Worm (Caenorhabditis elegans): ENCODE results near the gene aqp-2.

aqp-2 gene

DNA sequence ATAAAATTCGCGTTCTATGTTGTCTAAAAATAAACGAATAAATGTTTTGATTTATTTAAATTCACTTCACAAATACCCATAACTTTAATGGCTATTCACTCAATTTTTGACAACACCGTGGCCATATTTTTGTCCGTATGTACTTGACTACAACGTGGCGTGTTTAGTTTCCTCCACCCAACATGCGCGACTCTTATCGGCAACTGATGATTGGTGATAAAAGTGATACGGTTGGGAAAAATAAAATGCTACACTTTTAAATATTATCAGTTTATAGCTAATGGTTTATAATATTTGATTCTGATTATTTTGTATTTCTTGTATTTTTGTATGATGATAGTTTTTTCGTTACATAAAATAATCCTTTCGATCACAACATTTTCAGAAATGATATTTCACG, 29.9 kb upstream of the aqp-2 start, which contains the start of gene acs-7:
TSS of gene acs-7 (plus strand) at position 386 of the 400 bp plus-strand sequence.
- TF ChIP-seq nhr-77 (tag; optimal IDR thresholded peaks at IDR 0.05) (no peak), lin-39 (tag; optimal IDR thresholded peaks at IDR 0.05) (no peak), R02D3.7 (tag; optimal IDR thresholded peaks at IDR 0.05) (no peak), unc-62 (GFP tag; optimal IDR thresholded peaks at IDR 0.05) (no peak), elt-2 (tag; optimal IDR thresholded peaks at IDR 0.05) (peak; percentile 98), pqm-1 (tag; optimal IDR thresholded peaks at IDR 0.05) (peak; percentile 99), nhr-28 (tag; optimal IDR thresholded peaks at IDR 0.05) (no peak), nhr-76 (tag; optimal IDR thresholded peaks at IDR 0.05) (peak; percentile 81), ceh-16 (tag; optimal IDR thresholded peaks at IDR 0.05) (no peak), elt-3 (tag; optimal IDR thresholded peaks at IDR 0.05) (no peak), nhr-25 (tag; optimal IDR thresholded peaks at IDR 0.05) (no peak), jun-1 (tag; optimal IDR thresholded peaks at IDR 0.05) (peak; percentile 64), ztf-11 (tag; optimal IDR thresholded peaks at IDR 0.05) (no peak), unc-39 (tag; optimal IDR thresholded peaks at IDR 0.05) (no peak), pha-4 (tag; optimal IDR thresholded peaks at IDR 0.05) (peak; percentile 64), ceh-82 (tag; optimal IDR thresholded peaks at IDR 0.05) (no peak), fos-1 (tag; optimal IDR thresholded peaks at IDR 0.05) (no peak), nhr-11 (tag; optimal IDR thresholded peaks at IDR 0.05) (no peak), nhr-43 (tag; optimal IDR thresholded peaks at IDR 0.05; ENCODE audit: poor library complexity, severe bottlenecking) (no peak), nfya-1 (tag; optimal IDR thresholded peaks at IDR 0.05; ENCODE audit: insufficient read depth) (peak; percentile 34)

DNA sequence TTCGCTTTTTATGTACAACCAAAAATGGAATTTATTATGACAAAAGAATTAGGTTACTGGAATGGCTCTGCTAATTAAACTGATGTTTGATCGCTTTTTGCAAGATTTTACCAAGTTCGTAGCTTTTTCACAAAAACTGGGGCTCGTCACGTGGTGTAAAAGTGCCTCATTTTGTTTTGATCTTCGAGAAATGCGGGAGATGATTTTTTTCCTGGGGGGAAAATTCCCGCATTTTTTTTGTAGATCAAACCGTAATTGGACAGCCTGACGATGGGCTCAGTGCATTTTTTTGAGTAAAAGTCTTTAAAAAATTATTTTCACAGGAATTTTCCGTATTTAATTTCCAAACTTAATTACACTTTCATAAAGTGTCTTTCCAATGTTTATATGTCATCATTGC, 27.3 kb upstream of the aqp-2 start:
- TF ChIP-seq nhr-43 (tag; optimal IDR thresholded peaks at IDR 0.05; ENCODE audit: poor library complexity, severe bottlenecking) (no peak), R02D3.7 (tag; optimal IDR thresholded peaks at IDR 0.05) (no peak), sea-2 (GFP tag; optimal IDR thresholded peaks at IDR 0.05) (no peak), nhr-11 (tag; optimal IDR thresholded peaks at IDR 0.05) (no peak), unc-62 (GFP tag; optimal IDR thresholded peaks at IDR 0.05) (no peak), ceh-16 (tag; optimal IDR thresholded peaks at IDR 0.05) (no peak), nhr-23 (tag; optimal IDR thresholded peaks at IDR 0.05) (no peak), zag-1 (tag; optimal IDR thresholded peaks at IDR 0.05) (no peak), mdl-1 (tag; optimal IDR thresholded peaks at IDR 0.05) (no peak), pqm-1 (tag; optimal IDR thresholded peaks at IDR 0.05) (no peak), elt-1 (tag; optimal IDR thresholded peaks at IDR 0.05) (no peak), ceh-82 (tag; optimal IDR thresholded peaks at IDR 0.05) (no peak), fkh-2 (tag; optimal IDR thresholded peaks at IDR 0.05) (no peak), unc-39 (tag; optimal IDR thresholded peaks at IDR 0.05) (no peak), elt-3 (tag; optimal IDR thresholded peaks at IDR 0.05) (no peak), daf-12 (tag; optimal IDR thresholded peaks at IDR 0.05) (no peak)

DNA sequence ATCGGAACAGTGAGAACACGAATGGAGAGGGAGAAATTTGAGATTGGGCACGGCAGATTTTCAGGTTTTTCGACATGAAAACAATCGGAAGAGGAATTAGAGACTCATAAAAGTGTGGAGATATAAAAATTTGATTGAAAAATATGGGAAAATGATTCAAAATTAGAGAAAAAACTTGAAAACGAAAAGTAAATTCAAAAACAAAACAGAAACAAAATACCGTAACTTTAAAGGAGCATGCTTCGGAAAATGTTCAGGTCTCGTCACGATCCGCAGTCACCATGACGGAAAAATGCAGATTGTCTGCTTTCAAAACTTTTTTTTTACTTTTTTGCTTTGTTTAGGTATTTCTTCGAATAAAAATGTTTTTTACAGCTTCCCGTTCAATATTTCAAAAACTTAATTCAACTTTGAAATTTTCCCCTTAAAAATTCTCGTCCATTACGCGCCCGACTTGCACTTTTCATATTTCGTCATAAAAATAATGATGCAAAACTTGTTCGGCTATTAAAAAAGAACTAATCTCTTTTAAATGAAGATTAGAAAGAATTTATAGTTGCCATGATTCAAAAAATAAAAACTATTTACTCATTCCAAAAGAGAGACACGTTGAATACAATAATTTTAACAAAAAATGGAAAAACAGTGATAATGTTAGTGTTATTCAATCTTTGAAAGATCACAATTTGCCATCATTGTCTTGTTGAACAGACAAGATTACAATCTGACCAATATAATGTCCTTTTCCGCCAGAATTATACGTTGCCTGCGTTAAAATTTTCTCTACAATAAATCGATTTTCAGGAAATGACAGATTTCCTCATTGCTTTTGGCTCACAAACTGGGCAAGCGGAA, 23.6 kb upstream of the aqp-2 start, which contains the start of gene mtrr-1:
TSS of gene mtrr-1 (plus strand) at position 805 of the 855 bp plus-strand sequence.
- TF ChIP-seq nhr-23 (tag; optimal IDR thresholded peaks at IDR 0.05) (peak; percentile 44), snpc-4 (tag; optimal IDR thresholded peaks at IDR 0.05) (no peak), nfya-1 (tag; optimal IDR thresholded peaks at IDR 0.05; ENCODE audit: insufficient read depth) (peak; percentile 55), tbx-2 (tag; optimal IDR thresholded peaks at IDR 0.05) (no peak), elt-3 (tag; optimal IDR thresholded peaks at IDR 0.05) (no peak), nhr-43 (tag; optimal IDR thresholded peaks at IDR 0.05; ENCODE audit: poor library complexity, severe bottlenecking) (peak; percentile 25), egl-27 (tag; optimal IDR thresholded peaks at IDR 0.05) (no peak), nhr-25 (tag; optimal IDR thresholded peaks at IDR 0.05) (peak; percentile 38), nhr-28 (tag; optimal IDR thresholded peaks at IDR 0.05) (no peak), R02D3.7 (tag; optimal IDR thresholded peaks at IDR 0.05) (no peak), pqm-1 (tag; optimal IDR thresholded peaks at IDR 0.05) (peak; percentile 4), lin-15B (tag; optimal IDR thresholded peaks at IDR 0.05) (no peak), ceh-28 (tag; optimal IDR thresholded peaks at IDR 0.05) (peak; percentile 10), lin-39 (tag; optimal IDR thresholded peaks at IDR 0.05) (peak; percentile 34), ama-1 (optimal IDR thresholded peaks at IDR 0.05) (peak; percentile 89), egl-5 (tag; optimal IDR thresholded peaks at IDR 0.05) (no peak), sea-2 (GFP tag; optimal IDR thresholded peaks at IDR 0.05) (no peak)

All from whole organism, L3 larva.